Worm (Caenorhabditis elegans): ENCODE results near the gene clec-66.

Gene clec-66

DNA sequence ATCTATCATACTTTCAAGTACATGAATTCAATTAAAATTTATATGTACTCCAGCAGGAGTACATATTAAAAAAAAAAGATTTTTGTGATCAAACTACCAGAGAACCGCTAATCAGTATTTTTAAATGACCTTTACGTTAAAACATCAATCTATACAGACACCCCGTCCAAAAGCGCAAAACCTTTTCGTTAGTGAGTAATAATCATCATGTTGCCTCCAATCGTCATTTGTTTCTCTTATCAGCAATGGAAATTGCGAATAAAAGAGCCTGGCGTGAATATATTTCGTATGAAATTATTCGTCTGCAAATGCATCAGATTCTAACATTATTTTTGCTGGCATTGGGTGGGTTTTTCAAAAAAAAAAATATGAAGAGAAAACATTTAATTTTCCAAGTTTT, at the start of gene clec-66:
TSS of gene clec-66 (plus strand) at position 225 of the 400 bp plus-strand sequence.
- TF ChIP-seq nhr-129 (tag; optimal IDR thresholded peaks at IDR 0.05) (no peak), fos-1 (tag; optimal IDR thresholded peaks at IDR 0.05) (peak; percentile 91)

DNA sequence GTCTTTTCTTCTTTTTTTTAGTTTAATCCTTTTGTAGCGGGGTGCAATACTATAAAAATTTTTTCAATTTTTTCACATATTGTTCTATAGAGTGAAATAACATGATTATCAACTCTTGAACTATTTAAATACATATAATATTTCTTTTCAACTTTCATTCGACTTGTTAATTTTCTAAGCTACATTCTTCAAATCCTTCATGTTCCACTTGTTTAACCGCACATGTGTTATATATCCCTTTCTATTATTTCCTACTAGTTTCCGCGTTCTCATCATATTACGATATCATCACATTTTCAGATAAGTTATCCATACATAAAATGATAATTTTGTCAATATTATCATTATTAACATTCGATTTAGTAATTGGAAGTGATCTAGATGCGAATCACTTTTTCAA, 48.3 kb upstream of the clec-66 start, which contains the start of gene Y46G5A.29:
TSS of gene Y46G5A.29 (plus strand) at position 301 of the 400 bp plus-strand sequence.
- TF ChIP-seq egl-27 (tag; optimal IDR thresholded peaks at IDR 0.05) (no peak), gmeb-1 (tag; optimal IDR thresholded peaks at IDR 0.05) (no peak), sma-9 (GFP tag; optimal IDR thresholded peaks at IDR 0.05) (no peak), sma-9 (tag; optimal IDR thresholded peaks at IDR 0.05) (no peak), mbf-1 (tag; optimal IDR thresholded peaks at IDR 0.05) (no peak), sem-4 (tag; optimal IDR thresholded peaks at IDR 0.05) (no peak), ztf-1 (GFP tag; conservative IDR thresholded peaks at IDR 0.05) (no peak), ztf-11 (tag; optimal IDR thresholded peaks at IDR 0.05) (no peak), R02D3.7 (tag; optimal IDR thresholded peaks at IDR 0.05) (no peak), unc-55 (GFP tag; optimal IDR thresholded peaks at IDR 0.05) (no peak), skn-1 (tag; optimal IDR thresholded peaks at IDR 0.05) (no peak), F13H6.1 (tag; optimal IDR thresholded peaks at IDR 0.05) (no peak), nhr-77 (tag; optimal IDR thresholded peaks at IDR 0.05) (no peak), ZK546.5 (tag; optimal IDR thresholded peaks at IDR 0.05) (no peak), ama-1 (optimal IDR thresholded peaks at IDR 0.05) (no peak)

DNA sequence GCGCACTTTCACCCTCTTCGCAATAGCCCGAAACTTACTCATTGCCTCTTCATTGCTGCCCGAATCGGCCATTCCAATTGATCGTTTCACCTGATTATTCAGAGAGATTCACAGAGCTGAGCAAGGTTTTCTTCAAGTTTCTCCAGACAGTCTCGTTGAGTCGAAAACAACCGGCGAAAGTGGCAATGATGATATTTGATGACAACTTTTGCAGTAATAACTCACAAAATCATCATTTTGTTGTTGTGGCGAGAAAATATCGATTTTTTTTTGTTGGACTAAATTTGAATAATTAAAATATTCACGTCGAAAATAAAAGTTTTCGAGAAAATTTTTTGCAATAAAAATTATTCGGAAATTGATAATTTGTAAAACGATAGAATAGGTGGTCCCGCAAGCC, 38.6 kb upstream of the clec-66 start, which contains the start of gene snf-5:
TSS of gene snf-5 (minus strand) at position 182 of the 400 bp plus-strand sequence.
- TF ChIP-seq nhr-21 (tag; optimal IDR thresholded peaks at IDR 0.05) (no peak), lin-39 (tag; optimal IDR thresholded peaks at IDR 0.05) (no peak), mab-5 (tag; optimal IDR thresholded peaks at IDR 0.05) (no peak), peb-1 (tag; optimal IDR thresholded peaks at IDR 0.05) (no peak), ztf-11 (tag; optimal IDR thresholded peaks at IDR 0.05) (no peak), egl-27 (tag; optimal IDR thresholded peaks at IDR 0.05) (no peak), sma-9 (GFP tag; optimal IDR thresholded peaks at IDR 0.05) (no peak), sma-9 (tag; optimal IDR thresholded peaks at IDR 0.05) (no peak), nhr-11 (tag; optimal IDR thresholded peaks at IDR 0.05) (no peak), ceh-16 (tag; optimal IDR thresholded peaks at IDR 0.05) (no peak), ztf-1 (GFP tag; conservative IDR thresholded peaks at IDR 0.05) (no peak), ztf-4 (tag; optimal IDR thresholded peaks at IDR 0.05) (no peak), nhr-77 (tag; optimal IDR thresholded peaks at IDR 0.05) (no peak), sma-3 (GFP tag; optimal IDR thresholded peaks at IDR 0.05) (no peak), ama-1 (optimal IDR thresholded peaks at IDR 0.05) (no peak), nhr-129 (tag; optimal IDR thresholded peaks at IDR 0.05) (no peak), Y55F3AM.14 (GFP tag; optimal IDR thresholded peaks at IDR 0.05) (no peak), F13H6.1 (tag; optimal IDR thresholded peaks at IDR 0.05) (no peak)

DNA sequence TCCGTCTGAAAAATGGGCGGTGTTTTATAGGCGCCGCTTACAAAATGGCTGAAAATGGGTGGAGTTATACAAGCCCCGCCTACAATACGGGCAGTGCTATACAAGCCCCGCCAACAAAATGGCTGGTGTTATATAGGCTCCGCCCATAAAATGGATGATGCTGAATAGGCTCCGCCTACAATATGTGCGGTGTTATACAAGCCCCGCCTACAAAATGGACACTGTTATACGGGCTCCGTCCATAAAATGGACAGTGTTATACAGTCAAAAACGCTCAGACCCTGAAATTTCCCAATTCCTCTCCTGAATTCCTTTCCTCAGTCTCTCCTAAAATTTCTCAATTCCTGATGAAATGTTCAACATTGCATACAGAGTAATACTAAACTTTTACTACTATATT, 38.1 kb upstream of the clec-66 start:
- TF ChIP-seq unc-62 (GFP tag; optimal IDR thresholded peaks at IDR 0.05): no peak
- TF ChIP-seq elt-3 (tag; optimal IDR thresholded peaks at IDR 0.05): no peak
- TF ChIP-seq nhr-10 (tag; optimal IDR thresholded peaks at IDR 0.05): no peak
- TF ChIP-seq sma-9 (GFP tag; optimal IDR thresholded peaks at IDR 0.05): no peak
- no peak for TF ChIP-seq sma-9 (tag; optimal IDR thresholded peaks at IDR 0.05)
- no peak for TF ChIP-seq zag-1 (tag; optimal IDR thresholded peaks at IDR 0.05)
- TF ChIP-seq lin-13 (GFP tag; optimal IDR thresholded peaks at IDR 0.05): no peak
- TF ChIP-seq fos-1 (tag; optimal IDR thresholded peaks at IDR 0.05): no peak
- no peak for TF ChIP-seq nhr-23 (tag; optimal IDR thresholded peaks at IDR 0.05)
- TF ChIP-seq aly-2 (tag; optimal IDR thresholded peaks at IDR 0.05): no peak
- TF ChIP-seq lsy-2 (tag; optimal IDR thresholded peaks at IDR 0.05): no peak
- no peak for TF ChIP-seq nhr-25 (tag; optimal IDR thresholded peaks at IDR 0.05)
- no peak for TF ChIP-seq alr-1 (tag; optimal IDR thresholded peaks at IDR 0.05)
- TF ChIP-seq C34F6.9 (tag; optimal IDR thresholded peaks at IDR 0.05): no peak
- no peak for TF ChIP-seq gmeb-1 (tag; optimal IDR thresholded peaks at IDR 0.05)
- TF ChIP-seq ceh-82 (tag; optimal IDR thresholded peaks at IDR 0.05): no peak

Data from whole organism, L2 larva.